Fruit fly (Drosophila melanogaster) whole organism, embryonic: ENCODE data around the gene Indy.

Source experiments
- Hr3 ChIP-seq: fragments of 200-800 bp; sonication (Bioruptor generic); optimal IDR thresholded peaks from 3 replicates; lab custom pipeline; 2016; ENCODE audit warnings: missing biosample characterization, missing genetic modification characterization
- ac ChIP-seq: fragments of 200-800 bp; sonication (Bioruptor generic); optimal IDR thresholded peaks from 3 replicates; lab custom pipeline; 2017; ENCODE audit warnings: missing biosample characterization, mild to moderate bottlenecking, missing genetic modification characterization
- danr ChIP-seq: fragments of 200-800 bp; sonication (Bioruptor generic); IDR thresholded peaks from 2 replicates; pipeline ENCODE4 v1.3.6; 2022; ENCODE audit warnings: missing biosample characterization, missing genetic modification characterization
- ham ChIP-seq: fragments of 200-800 bp; sonication (Bioruptor generic); IDR thresholded peaks from 2 replicates; pipeline ENCODE4 v1.3.6; 2022; ENCODE audit warnings: missing biosample characterization, missing genetic modification characterization
- mld ChIP-seq: fragments of 200-800 bp; sonication (Bioruptor generic); IDR thresholded peaks from 3 replicates; pipeline ENCODE4 v1.3.6; 2022; ENCODE audit warnings: missing biosample characterization, missing genetic modification characterization; ENCODE audit not compliant: partially characterized antibody
- prd ChIP-seq, 3 experiments: fragments of >200 bp in 2 of 3; fragments of 200-800 bp in 1 of 3; sonication (Bioruptor generic) in 1 of 3; optimal IDR thresholded peaks in 2 of 3; IDR thresholded peaks in 1 of 3; 2 replicates in 2 of 3; 3 replicates in 1 of 3; pipeline versions ENCODE4 v1.3.6 to Lab custom; 2017 to 2022; ENCODE audit warnings: missing biosample characterization in 1 of 3, missing genetic modification characterization in 1 of 3
- sob ChIP-seq: fragments of 200-800 bp; sonication (Bioruptor generic); IDR thresholded peaks from 2 replicates; pipeline ENCODE4 v1.3.6; 2022; ENCODE audit warnings: missing biosample characterization, missing genetic modification characterization

DNA sequence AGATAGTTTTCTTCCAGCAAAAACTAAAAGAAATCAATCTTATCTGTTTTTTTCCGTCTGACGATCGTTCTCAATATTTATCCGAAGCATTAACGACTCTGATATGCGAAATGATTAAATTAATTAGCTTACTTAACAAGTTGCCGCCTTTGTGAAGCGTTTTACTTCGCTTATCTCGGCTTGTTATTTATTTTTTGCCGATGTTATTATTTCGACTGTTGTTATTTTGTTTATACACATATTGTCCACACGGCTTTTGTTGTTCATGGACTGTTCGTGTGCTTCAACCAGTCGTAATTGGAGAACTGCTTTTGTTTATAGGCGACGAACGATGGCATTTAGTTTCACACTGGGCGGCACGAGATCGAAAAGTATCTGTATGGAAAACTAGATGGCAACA is 12.8 kb downstream of the Indy start:
- no peak for TF ChIP-seq mld (GFP tag; lab: Robert Waterston, UW)
- TF ChIP-seq prd (optimal IDR thresholded peaks at IDR 0.05; lab: Kevin White, UChicago): no peak
- no peak for TF ChIP-seq prd (GFP tag; IDR thresholded peaks at IDR 0.05; lab: Robert Waterston, UW)
- TF ChIP-seq ac (GFP tag; lab: Kevin White, UChicago): no peak
- no peak for TF ChIP-seq danr (GFP tag; lab: Robert Waterston, UW)
- no peak for TF ChIP-seq Hr3 (GFP tag; lab: Kevin White, UChicago)
- TF ChIP-seq ham (GFP tag; lab: Robert Waterston, UW): no peak
- 0 out of 2 replicates have a peak, but pooled peaks have one; percentile 16 for TF ChIP-seq sob
